Fruit fly (Drosophila melanogaster) whole organism: ENCODE measurements around the gene CG34348.

ENCODE experiments used
- Dll ChIP-seq: fragments of >200 bp; optimal IDR thresholded peaks from 2 replicates; lab custom pipeline; 2017
- psq ChIP-seq: fragments of >200 bp; optimal IDR thresholded peaks from 2 replicates; lab custom pipeline; 2017
- usp ChIP-seq: fragments of >200 bp; optimal IDR thresholded peaks from 2 replicates; lab custom pipeline; 2017; ENCODE audit warnings: missing biosample characterization, missing genetic modification characterization, mixed read lengths

dm6 chrX:11372764-11373712 lies 33.4 kb downstream of the CG34348 start:
- no peak for TF ChIP-seq usp
- TF ChIP-seq psq, result no peak
- peak; percentile 69 for TF ChIP-seq Dll (lab: Kevin White, UChicago)
